Worm (Caenorhabditis elegans) whole organism, young adult: ENCODE results near the gene jmjd-3.1.
"Not testable (repeated sequence)": the region's sequence is repeated elsewhere in the genome, so short reads cannot be mapped to it uniquely, and the experiment has no call there.

Experiments used
- B0035.1 ChIP-seq: sonication (generic microtip); optimal IDR thresholded peaks from 2 replicates; lab custom pipeline; 2016; ENCODE audit warnings: missing genetic modification characterization, mild to moderate bottlenecking, missing compliant biosample characterization, missing genotype, missing genetic modification reagents
- D2030.7 ChIP-seq: fragments of 200-800 bp; sonication (Bioruptor generic); IDR thresholded peaks from 2 replicates; pipeline ENCODE4 v1.3.6; 2022; ENCODE audit warnings: missing genetic modification reagents, missing genetic modification characterization, missing compliant biosample characterization
- F33H1.4 ChIP-seq: fragments of 200-800 bp; sonication (Bioruptor generic); IDR thresholded peaks from 2 replicates; pipeline ENCODE4 v1.3.6; 2022; ENCODE audit warnings: missing genetic modification reagents, missing genetic modification characterization, missing compliant biosample characterization
- F37B4.10 ChIP-seq: fragments of 200-800 bp; sonication (Bioruptor generic); IDR thresholded peaks from 2 replicates; pipeline ENCODE4 v1.3.6; 2022; ENCODE audit warnings: missing genetic modification characterization, missing compliant biosample characterization
- K12H6.12 ChIP-seq: fragments of 200-800 bp; sonication (Bioruptor generic); optimal IDR thresholded peaks from 2 replicates; lab custom pipeline; 2018; ENCODE audit warnings: mild to moderate bottlenecking, missing genetic modification characterization, missing compliant biosample characterization
- Y56A3A.18 ChIP-seq: fragments of 200-800 bp; sonication (Bioruptor generic); IDR thresholded peaks from 2 replicates; pipeline ENCODE4 v1.3.6; 2022; ENCODE audit warnings: missing genetic modification reagents, missing genetic modification characterization, missing compliant biosample characterization
- Y67H2A.10 ChIP-seq: fragments of 200-800 bp; sonication (Bioruptor generic); conservative IDR thresholded peaks from 2 replicates; pipeline ENCODE4 v1.3.6; 2022; ENCODE audit warnings: missing genetic modification reagents, missing genetic modification characterization, missing compliant biosample characterization
- Y95B8A.8 ChIP-seq: fragments of 200-800 bp; sonication (Bioruptor generic); IDR thresholded peaks from 2 replicates; pipeline ENCODE4 v1.3.6; 2022; ENCODE audit warnings: missing genetic modification reagents, missing genetic modification characterization, missing compliant biosample characterization
- atf-7 ChIP-seq: sonication (generic microtip); optimal IDR thresholded peaks from 2 replicates; lab custom pipeline; 2017; ENCODE audit warnings: mild to moderate bottlenecking, missing genetic modification characterization, missing compliant biosample characterization
- attf-5 ChIP-seq: fragments of 200-800 bp; sonication (Bioruptor generic); optimal IDR thresholded peaks from 2 replicates; lab custom pipeline; 2018; ENCODE audit warnings: mild to moderate bottlenecking, missing genetic modification characterization, missing compliant biosample characterization
- bed-2 ChIP-seq: fragments of 200-800 bp; sonication (Bioruptor generic); IDR thresholded peaks from 2 replicates; pipeline ENCODE4 v1.3.6; 2022; ENCODE audit warnings: missing genetic modification reagents, missing genetic modification characterization, missing compliant biosample characterization
- cebp-1 ChIP-seq, 2 experiments: fragments of 200-800 bp in 1 of 2; sonication (Bioruptor generic) in 1 of 2; sonication (generic microtip) in 1 of 2; IDR thresholded peaks in 1 of 2; optimal IDR thresholded peaks in 1 of 2; 2 replicates each; pipeline versions ENCODE4 v1.3.6 to Lab custom; 2017 to 2022; ENCODE audit warnings: missing compliant biosample characterization in 2 of 2, missing genetic modification characterization in 2 of 2, mild to moderate bottlenecking in 1 of 2, missing genetic modification reagents in 1 of 2, moderate library complexity in 1 of 2
- ceh-27 ChIP-seq: fragments of 200-800 bp; sonication (Bioruptor generic); optimal IDR thresholded peaks from 2 replicates; lab custom pipeline; 2018; ENCODE audit warnings: mild to moderate bottlenecking, missing genetic modification characterization, moderate library complexity, missing compliant biosample characterization
- ceh-40 ChIP-seq: fragments of 200-800 bp; sonication (Bioruptor generic); IDR thresholded peaks from 2 replicates; pipeline ENCODE4 v1.3.6; 2022; ENCODE audit warnings: missing genetic modification characterization, missing compliant biosample characterization
- chd-7 ChIP-seq: sonication (generic microtip); optimal IDR thresholded peaks from 2 replicates; lab custom pipeline; 2016; ENCODE audit warnings: mild to moderate bottlenecking, missing genetic modification characterization, moderate library complexity, missing compliant biosample characterization
- dox-1 ChIP-seq: fragments of 200-800 bp; sonication (Bioruptor generic); IDR thresholded peaks from 2 replicates; pipeline ENCODE4 v1.3.6; 2022; ENCODE audit warnings: missing genetic modification reagents, missing genetic modification characterization, missing compliant biosample characterization
- hlh-12 ChIP-seq: sonication (generic microtip); optimal IDR thresholded peaks from 2 replicates; lab custom pipeline; 2016; ENCODE audit warnings: missing genetic modification characterization, missing compliant biosample characterization
- let-607 ChIP-seq, 2 experiments: fragments of 200-800 bp in 1 of 2; sonication (Bioruptor generic) in 1 of 2; sonication (generic microtip) in 1 of 2; optimal IDR thresholded peaks; 2 replicates each; lab custom pipeline; 2016 to 2018; ENCODE audit warnings: mild to moderate bottlenecking in 2 of 2, missing compliant biosample characterization in 2 of 2, missing genetic modification characterization in 2 of 2, moderate library complexity in 2 of 2, missing genotype in 1 of 2
- madf-6 ChIP-seq: fragments of 200-800 bp; sonication (Bioruptor generic); IDR thresholded peaks from 2 replicates; pipeline ENCODE4 v1.3.6; 2022; ENCODE audit warnings: missing genetic modification reagents, missing genetic modification characterization, missing compliant biosample characterization
- mcd-1 ChIP-seq: fragments of 200-800 bp; sonication (Bioruptor generic); IDR thresholded peaks from 2 replicates; pipeline ENCODE4 v1.3.6; 2022; ENCODE audit warnings: missing genetic modification reagents, missing genetic modification characterization, missing compliant biosample characterization
- nhr-179 ChIP-seq: sonication (generic microtip); optimal IDR thresholded peaks from 2 replicates; lab custom pipeline; 2016; ENCODE audit warnings: mild to moderate bottlenecking, missing genetic modification characterization, missing compliant biosample characterization
- nhr-27 ChIP-seq: fragments of 200-800 bp; sonication (Bioruptor generic); optimal IDR thresholded peaks from 2 replicates; lab custom pipeline; 2018; ENCODE audit warnings: mild to moderate bottlenecking, missing genetic modification characterization, moderate library complexity, missing compliant biosample characterization
- nhr-80 ChIP-seq: sonication (generic microtip); optimal IDR thresholded peaks from 2 replicates; lab custom pipeline; 2016; ENCODE audit warnings: missing genetic modification characterization, missing compliant biosample characterization
- snpc-1.1 ChIP-seq: sonication (generic microtip); optimal IDR thresholded peaks from 2 replicates; lab custom pipeline; 2017; ENCODE audit warnings: missing genetic modification characterization, mild to moderate bottlenecking, missing compliant biosample characterization, antibody characterized with exemption, moderate library complexity, missing genotype, missing genetic modification reagents; ENCODE audit not compliant: insufficient read depth
- snpc-3.4 ChIP-seq: sonication (generic microtip); optimal IDR thresholded peaks from 2 replicates; lab custom pipeline; 2017; ENCODE audit warnings: missing genetic modification characterization, mild to moderate bottlenecking, missing compliant biosample characterization, antibody characterized with exemption, moderate library complexity, missing genotype, missing genetic modification reagents
- tbp1 ChIP-seq: fragments of 200-800 bp; sonication (Bioruptor generic); optimal IDR thresholded peaks from 2 replicates; lab custom pipeline; 2018; ENCODE audit warnings: mild to moderate bottlenecking, missing genetic modification characterization, missing compliant biosample characterization
- unc-62 ChIP-seq: fragments of 150-350 bp; optimal IDR thresholded peaks from 2 replicates; lab custom pipeline; 2014; ENCODE audit warnings: missing biosample characterization, missing genetic modification reagents, missing genetic modification characterization
- zfh-2 ChIP-seq: fragments of 200-800 bp; sonication (Bioruptor generic); conservative IDR thresholded peaks from 2 replicates; pipeline ENCODE4 v1.3.6; 2022; ENCODE audit warnings: missing genetic modification reagents, missing genetic modification characterization, missing compliant biosample characterization
- ztf-18 ChIP-seq: sonication (generic microtip); optimal IDR thresholded peaks from 2 replicates; lab custom pipeline; 2016; ENCODE audit warnings: missing genotype, mild to moderate bottlenecking, missing genetic modification characterization, missing compliant biosample characterization
- ztf-22 ChIP-seq: fragments of 200-800 bp; sonication (Bioruptor generic); optimal IDR thresholded peaks from 2 replicates; lab custom pipeline; 2018; ENCODE audit warnings: mild to moderate bottlenecking, missing genetic modification characterization, moderate library complexity, missing compliant biosample characterization

The jmjd-3.1 gene

ce11 chrX:8570997-8571517 lies at the start of gene jmjd-3.1:
Gene jmjd-3.1 (plus strand): TSS chrX:8571047.
- TF ChIP-seq bed-2 (no peak), F33H1.4 (GFP tag; lab: Robert Waterston, UW) (no peak), nhr-27 (tag; lab: Kevin White, UChicago) (no peak), snpc-1.1 (no peak), attf-5 (no peak), madf-6 (no peak), nhr-80 (tag; lab: Kevin White, UChicago) (no peak)

- no peak for TF ChIP-seq chd-7 (tag; lab: Kevin White, UChicago)
- no peak for TF ChIP-seq snpc-3.4 (tag; lab: Kevin White, UChicago)
- TF ChIP-seq zfh-2 = no peak
- no peak for TF ChIP-seq Y67H2A.10 (GFP tag; lab: Robert Waterston, UW)
- no peak for TF ChIP-seq nhr-179 (tag; lab: Kevin White, UChicago)
- no peak for TF ChIP-seq madf-6
- TF ChIP-seq, all 124 proteins: peak for 0
Measured at ce11 chrX:8521614-8522013, 49.2 kb upstream of the jmjd-3.1 start, which contains the start of gene C03G5.14. Gene C03G5.14 (plus strand): TSS chrX:8521914.

- no peak for TF ChIP-seq tbp1 (GFP tag; lab: Kevin White, UChicago)
- no peak for TF ChIP-seq K12H6.12 (tag; lab: Kevin White, UChicago)
- TF ChIP-seq ztf-22 (GFP tag; lab: Kevin White, UChicago) = no peak
- TF ChIP-seq hlh-12 (tag; lab: Kevin White, UChicago) = no peak
- TF ChIP-seq Y95B8A.8 (GFP tag; lab: Robert Waterston, UW) = no peak
- no peak for TF ChIP-seq B0035.1 (tag; lab: Kevin White, UChicago)
- no peak for TF ChIP-seq dox-1 (GFP tag; lab: Robert Waterston, UW)
- no peak for TF ChIP-seq mcd-1 (GFP tag; lab: Robert Waterston, UW)
- no peak for TF ChIP-seq ceh-27 (GFP tag; lab: Kevin White, UChicago)
- no peak for TF ChIP-seq ztf-18 (tag; lab: Kevin White, UChicago)
- TF ChIP-seq Y56A3A.18 (GFP tag; lab: Robert Waterston, UW) = no peak
- TF ChIP-seq atf-7 (tag; lab: Kevin White, UChicago) = no peak
- TF ChIP-seq cebp-1 (GFP tag; IDR thresholded peaks at IDR 0.05; lab: Robert Waterston, UW) = no peak
- TF ChIP-seq cebp-1 (tag; optimal IDR thresholded peaks at IDR 0.05; lab: Kevin White, UChicago) = no peak
- no peak for TF ChIP-seq zfh-2
- TF ChIP-seq D2030.7 (GFP tag; lab: Robert Waterston, UW) = no peak
- TF ChIP-seq let-607 (tag; optimal IDR thresholded peaks at IDR 0.05; lab: Kevin White, UChicago) = no peak
Measured at ce11 chrX:8523000-8523399, 47.8 kb upstream of the jmjd-3.1 start.

- no peak for TF ChIP-seq unc-62 (GFP tag; lab: Kevin White, UChicago)
- no peak for TF ChIP-seq ceh-40 (GFP tag; lab: Robert Waterston, UW)
Measured at ce11 chrX:8527950-8528349, 42.9 kb upstream of the jmjd-3.1 start, which contains the start of gene flp-5. Gene flp-5 (plus strand): TSS chrX:8528250.

ce11 chrX:8535006-8535405 lies 35.8 kb upstream of the jmjd-3.1 start, which contains the start of gene nspc-1:
Gene nspc-1 (minus strand): TSS chrX:8535106.
- TF ChIP-seq ceh-27 (GFP tag; lab: Kevin White, UChicago); mcd-1 (GFP tag; lab: Robert Waterston, UW); F37B4.10 (GFP tag; lab: Robert Waterston, UW): not testable (repeated sequence)
